Fruit fly (Drosophila melanogaster): Measurements from ENCODE around the gene Cyp309a1.

DNA sequence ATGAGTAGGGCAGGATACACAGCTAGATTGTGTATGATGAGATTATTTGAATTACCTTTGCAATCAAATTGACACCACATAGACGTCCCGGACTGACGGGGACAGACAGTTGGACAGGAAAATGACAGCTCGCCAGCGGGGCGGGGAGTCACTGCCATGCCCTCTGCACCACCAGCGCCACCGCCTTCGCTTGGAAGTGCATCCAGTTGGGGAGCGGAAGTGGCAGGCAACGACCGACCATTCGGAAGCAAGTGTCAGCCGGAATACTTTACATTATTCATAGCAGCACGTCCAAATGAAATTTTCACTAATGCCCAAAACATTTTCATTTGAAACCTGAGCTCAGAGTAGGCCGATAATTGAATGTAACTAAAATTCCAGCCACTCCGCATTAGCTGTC is 45.1 kb upstream of the Cyp309a1 start, which contains the start of gene CG15395:
- TF ChIP-seq kay (GFP tag; ENCODE audit: borderline replicate concordance) (no peak), CG14711 (tag; optimal IDR thresholded peaks at IDR 0.05) (no peak), cic (GFP tag; optimal IDR thresholded peaks at IDR 0.05) (no peak), Hr96 (GFP tag; optimal IDR thresholded peaks at IDR 0.05) (no peak), CG7045 (GFP tag; optimal IDR thresholded peaks at IDR 0.05) (no peak), ovo (GFP tag; optimal IDR thresholded peaks at IDR 0.05) (no peak), Clk (GFP tag; optimal IDR thresholded peaks at IDR 0.05) (no peak), CG12768 (GFP tag; optimal IDR thresholded peaks at IDR 0.05) (no peak), Mnt (GFP tag; optimal IDR thresholded peaks at IDR 0.05) (no peak), CG7101 (tag; optimal IDR thresholded peaks at IDR 0.05) (no peak)

Measured in whole organism, adult.